Worm (Caenorhabditis elegans) whole organism, late embryonic: ENCODE data around the gene F14F9.4.

Experiments used
- C08G9.2 ChIP-seq: sonication (generic microtip); optimal IDR thresholded peaks from 2 replicates; lab custom pipeline; 2016; ENCODE audit warnings: mild to moderate bottlenecking, missing genetic modification characterization, moderate library complexity, missing compliant biosample characterization
- C38D4.7 ChIP-seq: fragments of 200-800 bp; sonication (Bioruptor generic); optimal IDR thresholded peaks from 2 replicates; lab custom pipeline; 2018; ENCODE audit warnings: mild to moderate bottlenecking, missing genetic modification characterization, moderate library complexity, missing compliant biosample characterization
- K02D7.2 ChIP-seq: sonication (generic microtip); optimal IDR thresholded peaks from 2 replicates; lab custom pipeline; 2017; ENCODE audit warnings: mild to moderate bottlenecking, missing genetic modification characterization, missing compliant biosample characterization
- ceh-19 ChIP-seq: fragments of 200-800 bp; sonication (Bioruptor generic); optimal IDR thresholded peaks from 2 replicates; lab custom pipeline; 2018; ENCODE audit warnings: mild to moderate bottlenecking, missing genetic modification characterization, missing compliant biosample characterization
- ceh-2 ChIP-seq: sonication (generic microtip); optimal IDR thresholded peaks from 2 replicates; lab custom pipeline; 2016; ENCODE audit warnings: missing genotype, missing genetic modification characterization, missing compliant biosample characterization
- ets-4 ChIP-seq: sonication (generic microtip); optimal IDR thresholded peaks from 2 replicates; lab custom pipeline; 2016; ENCODE audit warnings: missing genetic modification characterization, missing compliant biosample characterization
- nhr-11 ChIP-seq: fragments of 150-350 bp; optimal IDR thresholded peaks from 2 replicates; lab custom pipeline; 2014; ENCODE audit warnings: missing biosample characterization, missing genetic modification characterization
- sox-2 ChIP-seq: fragments of 200-800 bp; sonication (Bioruptor generic); IDR thresholded peaks from 2 replicates; pipeline ENCODE4 v1.3.6; 2022; ENCODE audit warnings: missing genetic modification reagents, missing genetic modification characterization, missing compliant biosample characterization
- ttx-3 ChIP-seq: sonication (generic microtip); optimal IDR thresholded peaks from 2 replicates; lab custom pipeline; 2016; ENCODE audit warnings: missing genetic modification reagents, missing genetic modification characterization, missing compliant biosample characterization

DNA sequence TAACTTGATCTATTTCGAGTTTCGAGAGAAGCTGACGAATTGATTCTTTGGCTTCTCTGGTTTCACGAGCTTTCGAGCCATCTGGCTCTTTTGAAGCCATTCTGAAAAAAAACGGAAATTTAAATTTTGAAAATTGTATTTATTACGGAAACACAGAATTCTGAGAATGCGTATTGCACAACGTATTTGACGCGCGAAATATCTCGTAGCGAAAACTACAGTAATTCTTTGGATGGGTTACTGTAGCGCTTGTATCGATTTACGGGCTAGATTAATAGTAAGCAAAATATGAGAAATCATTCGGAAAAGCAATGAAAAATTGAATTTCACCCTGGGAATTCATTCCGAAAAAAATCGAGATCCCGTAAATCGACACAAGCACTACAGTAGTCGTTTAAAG is 18.9 kb upstream of the F14F9.4 start, which contains the start of gene C04F5.8:
- TF ChIP-seq C08G9.2 (tag; lab: Kevin White, UChicago) = no peak
- no peak for TF ChIP-seq ceh-2
- TF ChIP-seq K02D7.2 (tag; lab: Kevin White, UChicago) = no peak
- TF ChIP-seq sox-2 = no peak
- no peak for TF ChIP-seq ceh-19 (GFP tag; lab: Kevin White, UChicago)
- no peak for TF ChIP-seq ets-4
- no peak for TF ChIP-seq ttx-3 (tag; lab: Kevin White, UChicago)
- TF ChIP-seq nhr-11 (tag; lab: Kevin White, UChicago) = no peak
- TF ChIP-seq C38D4.7 = no peak
